Fruit fly (Drosophila melanogaster) whole organism, embryonic: ENCODE measurements around the gene Rpp14a.

Source experiments
- CG10274 ChIP-seq: fragments of 200-800 bp; sonication (Bioruptor generic); optimal IDR thresholded peaks from 3 replicates; lab custom pipeline; 2017; ENCODE audit warnings: missing biosample characterization, mild to moderate bottlenecking, missing genetic modification characterization
- CG11085 ChIP-seq: fragments of 200-800 bp; sonication (Bioruptor generic); IDR thresholded peaks from 2 replicates; pipeline ENCODE4 v1.3.6; 2022; ENCODE audit warnings: missing biosample characterization, missing genetic modification characterization
- CG14014 ChIP-seq: fragments of 200-800 bp; sonication (Bioruptor generic); IDR thresholded peaks from 2 replicates; pipeline ENCODE4 v1.3.6; 2022; ENCODE audit warnings: missing biosample characterization, missing genetic modification characterization
- CG14441 ChIP-seq: fragments of 200-800 bp; sonication (Bioruptor generic); IDR thresholded peaks from 2 replicates; pipeline ENCODE4 v1.3.6; 2022; ENCODE audit warnings: missing biosample characterization, missing genetic modification characterization
- CG16863 ChIP-seq: fragments of 200-800 bp; sonication (Bioruptor generic); optimal IDR thresholded peaks from 3 replicates; lab custom pipeline; 2016; ENCODE audit warnings: missing biosample characterization, missing genetic modification characterization
- CG18599 ChIP-seq: fragments of 200-800 bp; sonication (Bioruptor generic); optimal IDR thresholded peaks from 3 replicates; lab custom pipeline; 2017; ENCODE audit warnings: missing biosample characterization, missing genetic modification characterization, mild to moderate bottlenecking, moderate library complexity, missing genetic modification reagents
- CG34224 ChIP-seq: fragments of 200-800 bp; sonication (Bioruptor generic); IDR thresholded peaks from 3 replicates; pipeline ENCODE4 v1.3.6; 2022; ENCODE audit warnings: missing biosample characterization, missing genetic modification characterization; ENCODE audit not compliant: partially characterized antibody
- CG6854 ChIP-seq: fragments of 200-800 bp; sonication (Bioruptor generic); optimal IDR thresholded peaks from 3 replicates; lab custom pipeline; 2017; ENCODE audit warnings: missing biosample characterization, mild to moderate bottlenecking, missing genetic modification characterization
- CG7372 ChIP-seq: fragments of 200-800 bp; sonication (Bioruptor generic); IDR thresholded peaks from 2 replicates; pipeline ENCODE4 v1.3.6; 2022; ENCODE audit warnings: missing biosample characterization, missing genetic modification characterization
- CG7928 ChIP-seq: fragments of 200-800 bp; sonication (Bioruptor generic); optimal IDR thresholded peaks from 2 replicates; lab custom pipeline; 2017; ENCODE audit warnings: missing biosample characterization, mild to moderate bottlenecking, missing genetic modification characterization
- CG9437 ChIP-seq: fragments of 200-800 bp; sonication (Bioruptor generic); optimal IDR thresholded peaks from 2 replicates; lab custom pipeline; 2018; ENCODE audit warnings: missing biosample characterization, mild to moderate bottlenecking, missing genetic modification characterization
- CG9727 ChIP-seq: fragments of 200-800 bp; sonication (Bioruptor generic); optimal IDR thresholded peaks from 3 replicates; lab custom pipeline; 2017; ENCODE audit warnings: missing biosample characterization, mild to moderate bottlenecking, missing genetic modification characterization
- Eip74EF ChIP-seq, 2 experiments: fragments of 200-800 bp in 1 of 2; fragments of >200 bp in 1 of 2; sonication (Bioruptor generic) in 1 of 2; optimal IDR thresholded peaks; 2 replicates each; lab custom pipeline; 2017 to 2019; ENCODE audit warnings: missing biosample characterization in 2 of 2, missing genetic modification characterization in 2 of 2, mild to moderate bottlenecking in 1 of 2, moderate library complexity in 1 of 2
- GATAe ChIP-seq: fragments of 200-800 bp; sonication (Bioruptor generic); conservative IDR thresholded peaks from 2 replicates; pipeline ENCODE4 v1.3.6; 2022; ENCODE audit warnings: missing biosample characterization, missing genetic modification characterization
- HLH54F ChIP-seq: fragments of 200-800 bp; sonication (Bioruptor generic); optimal IDR thresholded peaks from 3 replicates; lab custom pipeline; 2016; ENCODE audit warnings: missing biosample characterization, missing genetic modification characterization
- Hr39 ChIP-seq: fragments of >200 bp; optimal IDR thresholded peaks from 2 replicates; lab custom pipeline; 2017
- Hr78 ChIP-seq, 2 experiments: fragments of 200-800 bp in 1 of 2; fragments of >200 bp in 1 of 2; sonication (Bioruptor generic) in 1 of 2; optimal IDR thresholded peaks; 2 replicates each; lab custom pipeline; 2017 to 2019; ENCODE audit warnings: missing biosample characterization in 2 of 2, missing genetic modification characterization in 2 of 2, mild to moderate bottlenecking in 1 of 2, moderate library complexity in 1 of 2
- Lpt ChIP-seq: fragments of >200 bp; optimal IDR thresholded peaks from 2 replicates; lab custom pipeline; 2018; ENCODE audit warnings: missing biosample characterization, missing genetic modification characterization
- MBD-R2 ChIP-seq: fragments of 200-800 bp; sonication (Bioruptor generic); IDR thresholded peaks from 2 replicates; pipeline ENCODE4 v1.3.6; 2022; ENCODE audit warnings: missing biosample characterization, missing genetic modification characterization
- MESR4 ChIP-seq: fragments of 200-800 bp; sonication (Bioruptor generic); optimal IDR thresholded peaks from 2 replicates; lab custom pipeline; 2018; ENCODE audit warnings: missing biosample characterization, mild to moderate bottlenecking, missing genetic modification characterization, moderate library complexity
- NK7.1 ChIP-seq: fragments of 200-800 bp; sonication (Bioruptor generic); optimal IDR thresholded peaks from 3 replicates; lab custom pipeline; 2016; ENCODE audit warnings: missing biosample characterization, missing genetic modification characterization
- abd-A ChIP-seq: fragments of 200-800 bp; sonication (Bioruptor generic); optimal IDR thresholded peaks from 3 replicates; lab custom pipeline; 2019; ENCODE audit warnings: missing biosample characterization, mild to moderate bottlenecking, missing genetic modification characterization, moderate library complexity
- ac ChIP-seq: fragments of 200-800 bp; sonication (Bioruptor generic); optimal IDR thresholded peaks from 3 replicates; lab custom pipeline; 2017; ENCODE audit warnings: missing biosample characterization, mild to moderate bottlenecking, missing genetic modification characterization
- bbx ChIP-seq: fragments of 200-800 bp; sonication (Bioruptor generic); IDR thresholded peaks from 2 replicates; pipeline ENCODE4 v1.3.6; 2022; ENCODE audit warnings: missing biosample characterization, missing genetic modification characterization; ENCODE audit not compliant: partially characterized antibody
- chinmo ChIP-seq: fragments of 200-800 bp; sonication (Bioruptor generic); IDR thresholded peaks from 4 replicates; pipeline ENCODE4 v1.3.6; 2022; ENCODE audit warnings: missing biosample characterization, missing genetic modification characterization; ENCODE audit not compliant: partially characterized antibody
- chn ChIP-seq: fragments of 200-800 bp; sonication (Bioruptor generic); optimal IDR thresholded peaks from 2 replicates; lab custom pipeline; 2016; ENCODE audit warnings: missing biosample characterization, missing genetic modification characterization
- crol ChIP-seq: fragments of 200-800 bp; sonication (Bioruptor generic); IDR thresholded peaks from 2 replicates; pipeline ENCODE4 v1.3.6; 2022; ENCODE audit warnings: missing biosample characterization, missing genetic modification characterization
- dmrt99B ChIP-seq: fragments of 200-800 bp; sonication (Bioruptor generic); optimal IDR thresholded peaks from 2 replicates; lab custom pipeline; 2018; ENCODE audit warnings: missing biosample characterization, mild to moderate bottlenecking, missing genetic modification characterization, moderate library complexity
- eve ChIP-seq, 2 experiments: fragments of >200 bp; optimal IDR thresholded peaks; 2 replicates each; lab custom pipeline; 2017; ENCODE audit warnings: missing biosample characterization in 2 of 2, missing genetic modification characterization in 2 of 2
- fd102C ChIP-seq: fragments of 200-800 bp; sonication (Bioruptor generic); optimal IDR thresholded peaks from 2 replicates; lab custom pipeline; 2018; ENCODE audit warnings: missing biosample characterization, mild to moderate bottlenecking, missing genetic modification characterization, moderate library complexity
- gem ChIP-seq: fragments of 200-800 bp; sonication (Bioruptor generic); optimal IDR thresholded peaks from 2 replicates; lab custom pipeline; 2019; ENCODE audit warnings: missing biosample characterization, mild to moderate bottlenecking, missing genetic modification characterization, moderate library complexity
- gro ChIP-seq: fragments of 200-800 bp; sonication (Bioruptor generic); optimal IDR thresholded peaks from 2 replicates; lab custom pipeline; 2016; ENCODE audit warnings: missing biosample characterization, missing genetic modification characterization
- jumu ChIP-seq: fragments of 200-800 bp; sonication (Bioruptor generic); optimal IDR thresholded peaks from 3 replicates; lab custom pipeline; 2016; ENCODE audit warnings: missing biosample characterization, missing genetic modification characterization
- kah ChIP-seq: fragments of 200-800 bp; sonication (Bioruptor generic); optimal IDR thresholded peaks from 2 replicates; lab custom pipeline; 2018; ENCODE audit warnings: missing biosample characterization, mild to moderate bottlenecking, missing genetic modification characterization
- kni ChIP-seq: fragments of 200-800 bp; sonication (Bioruptor generic); optimal IDR thresholded peaks from 3 replicates; lab custom pipeline; 2017; ENCODE audit warnings: mild to moderate bottlenecking, missing biosample characterization, missing genetic modification reagents, missing genetic modification characterization
- maf-S ChIP-seq: fragments of 200-800 bp; sonication (Bioruptor generic); optimal IDR thresholded peaks from 2 replicates; lab custom pipeline; 2016; ENCODE audit warnings: missing biosample characterization, missing genetic modification characterization
- nerfin-2 ChIP-seq: fragments of 200-800 bp; sonication (Bioruptor generic); IDR thresholded peaks from 2 replicates; pipeline ENCODE4 v1.3.6; 2022; ENCODE audit warnings: missing biosample characterization, missing genetic modification characterization; ENCODE audit not compliant: partially characterized antibody
- nmo ChIP-seq: fragments of 200-800 bp; sonication (Bioruptor generic); optimal IDR thresholded peaks from 2 replicates; lab custom pipeline; 2018; ENCODE audit warnings: missing biosample characterization, mild to moderate bottlenecking, missing genetic modification characterization, moderate library complexity
- nom ChIP-seq: fragments of 200-800 bp; sonication (Bioruptor generic); optimal IDR thresholded peaks from 2 replicates; lab custom pipeline; 2017; ENCODE audit warnings: missing biosample characterization, missing genetic modification characterization, mild to moderate bottlenecking, moderate library complexity, missing genetic modification reagents
- oc ChIP-seq: fragments of 200-800 bp; sonication (Bioruptor generic); optimal IDR thresholded peaks from 2 replicates; lab custom pipeline; 2018; ENCODE audit warnings: missing biosample characterization, mild to moderate bottlenecking, missing genetic modification characterization, moderate library complexity
- pros ChIP-seq: fragments of 200-800 bp; sonication (Bioruptor generic); optimal IDR thresholded peaks from 3 replicates; lab custom pipeline; 2019; ENCODE audit warnings: missing biosample characterization, mild to moderate bottlenecking, missing genetic modification characterization, moderate library complexity
- run ChIP-seq: fragments of 200-800 bp; sonication (Bioruptor generic); optimal IDR thresholded peaks from 3 replicates; lab custom pipeline; 2018; ENCODE audit warnings: missing biosample characterization, mild to moderate bottlenecking, missing genetic modification characterization
- sens ChIP-seq: fragments of 200-800 bp; sonication (Bioruptor generic); peaks from one replicate; lab custom pipeline; 2016; ENCODE audit warnings: missing biosample characterization, missing genetic modification characterization
- slbo ChIP-seq: fragments of 200-800 bp; sonication (Bioruptor generic); IDR thresholded peaks from 2 replicates; pipeline ENCODE4 v1.3.6; 2022; ENCODE audit warnings: missing biosample characterization, missing genetic modification characterization
- sqz ChIP-seq: fragments of 200-800 bp; sonication (Bioruptor generic); optimal IDR thresholded peaks from 3 replicates; lab custom pipeline; 2018; ENCODE audit warnings: missing biosample characterization, mild to moderate bottlenecking, missing genetic modification characterization
- sr ChIP-seq: fragments of 200-800 bp; sonication (Bioruptor generic); IDR thresholded peaks from 3 replicates; pipeline ENCODE4 v1.3.6; 2022; ENCODE audit warnings: missing biosample characterization, missing genetic modification characterization
- tin ChIP-seq: fragments of 200-800 bp; sonication (Bioruptor generic); optimal IDR thresholded peaks from 3 replicates; lab custom pipeline; 2016; ENCODE audit warnings: missing biosample characterization, missing genetic modification characterization
- zf30C ChIP-seq: fragments of 200-800 bp; sonication (Bioruptor generic); optimal IDR thresholded peaks from 3 replicates; lab custom pipeline; 2018; ENCODE audit warnings: missing biosample characterization, mild to moderate bottlenecking, missing genetic modification characterization

Rpp14a gene

dm6 chr3R:30058057-30058868 is 1.6 kb downstream of the Rpp14a start, which contains the start of gene sima (continued):
- no peak for TF ChIP-seq gro (GFP tag; lab: Kevin White, UChicago)
- TF ChIP-seq sqz (GFP tag; lab: Kevin White, UChicago), result peak; percentile 19
- TF ChIP-seq slbo (GFP tag; lab: Robert Waterston, UW), result peak; percentile 77
- peak in 1 of 2 experiments; percentile 6 for TF ChIP-seq Eip74EF (GFP tag; optimal IDR thresholded peaks at IDR 0.05; lab: Kevin White, UChicago)
- TF ChIP-seq run (tag; lab: Kevin White, UChicago), result no peak
- TF ChIP-seq eve (GFP tag; optimal IDR thresholded peaks at IDR 0.05; lab: Kevin White, UChicago), result no peak
- TF ChIP-seq CG7928 (GFP tag; lab: Kevin White, UChicago), result no peak
- TF ChIP-seq ac (GFP tag; lab: Kevin White, UChicago), result no peak
- peak; percentile 55 for TF ChIP-seq maf-S (GFP tag; lab: Kevin White, UChicago)
- TF ChIP-seq sens (GFP tag; lab: Kevin White, UChicago), result peak; percentile 85
- no peak for TF ChIP-seq CG10274 (GFP tag; lab: Kevin White, UChicago)
- TF ChIP-seq CG11085 (GFP tag; lab: Robert Waterston, UW), result no peak
- peak; percentile 17 for TF ChIP-seq tin (GFP tag; lab: Kevin White, UChicago)
- TF ChIP-seq HLH54F (GFP tag; lab: Kevin White, UChicago), result peak; percentile 32
- TF ChIP-seq CG6854, result peak; percentile 27
- TF ChIP-seq CG14014 (GFP tag; lab: Robert Waterston, UW), result 0 out of 2 replicates have a peak, but pooled peaks have one; percentile 31
- peak; percentile 27 for TF ChIP-seq gem (tag; lab: Kevin White, UChicago)
- peak; percentile 34 for TF ChIP-seq dmrt99B
- TF ChIP-seq CG16863 (GFP tag; lab: Kevin White, UChicago), result peak; percentile 23
- TF ChIP-seq jumu, result peak; percentile 2
- no peak for TF ChIP-seq GATAe (GFP tag; lab: Robert Waterston, UW)
- peak; percentile 65 for TF ChIP-seq MBD-R2

dm6 chr3R:30059944-30060343 is 3.3 kb downstream of the Rpp14a start:
- TF ChIP-seq Lpt (GFP tag; lab: Kevin White, UChicago) (no peak), chn (GFP tag; lab: Kevin White, UChicago) (no peak), kni (GFP tag; lab: Kevin White, UChicago) (peak; percentile 1), oc (peak; percentile 62), CG7372 (no peak), zf30C (GFP tag; lab: Kevin White, UChicago) (no peak), chinmo (GFP tag; lab: Robert Waterston, UW) (peak; percentile 56; the same call in 1 of the 4 replicates), CG9437 (GFP tag; lab: Kevin White, UChicago) (no peak), nmo (GFP tag; lab: Kevin White, UChicago) (no peak), nerfin-2 (GFP tag; lab: Robert Waterston, UW) (no peak), CG18599 (GFP tag; lab: Kevin White, UChicago) (no peak), pros (GFP tag; lab: Kevin White, UChicago) (peak; percentile 3), fd102C (GFP tag; lab: Kevin White, UChicago) (no peak), Hr78 (GFP tag; optimal IDR thresholded peaks at IDR 0.05; lab: Kevin White, UChicago) (no peak), CG34224 (GFP tag; lab: Robert Waterston, UW) (peak; percentile 28; the same call in 1 of the 3 replicates), MESR4 (GFP tag; lab: Kevin White, UChicago) (no peak), crol (GFP tag; lab: Robert Waterston, UW) (peak; percentile 18; the same call in 1 of the 2 replicates), CG9727 (GFP tag; lab: Kevin White, UChicago) (no peak), kah (GFP tag; lab: Kevin White, UChicago) (peak; percentile 50), CG14441 (0 out of 2 replicates have a peak, but pooled peaks have one; percentile 23), nom (GFP tag; lab: Kevin White, UChicago) (peak; percentile 50), NK7.1 (GFP tag; lab: Kevin White, UChicago) (no peak), sr (GFP tag; lab: Robert Waterston, UW) (no peak), bbx (GFP tag; lab: Robert Waterston, UW) (0 out of 2 replicates have a peak, but pooled peaks have one; percentile 23), abd-A (tag; lab: Kevin White, UChicago) (peak; percentile 15), Hr39 (lab: Kevin White, UChicago) (no peak)
